Worm (Caenorhabditis elegans) whole organism, L4 larva: Measurements from ENCODE around the gene T11F9.10.
A peak's percentile ranks its signal among the peaks of the same experiment; 100 is the strongest.

ENCODE experiments used
- F37D6.2 ChIP-seq: sonication (generic microtip); optimal IDR thresholded peaks from 2 replicates; lab custom pipeline; 2016; ENCODE audit warnings: mild to moderate bottlenecking, missing genetic modification characterization, missing compliant biosample characterization
- R02D3.7 ChIP-seq: fragments of 150-350 bp; sonication (generic microtip); optimal IDR thresholded peaks from 3 replicates; lab custom pipeline; 2014; ENCODE audit warnings: missing biosample characterization, missing genetic modification characterization
- T26A8.4 ChIP-seq: fragments of 200-800 bp; sonication (Bioruptor generic); IDR thresholded peaks from 2 replicates; pipeline ENCODE4 v1.3.6; 2022; ENCODE audit warnings: missing genetic modification characterization, missing compliant biosample characterization
- Y48G9A.11 ChIP-seq: fragments of 200-800 bp; sonication (Bioruptor generic); IDR thresholded peaks from 2 replicates; pipeline ENCODE4 v1.3.6; 2022; ENCODE audit warnings: missing genetic modification reagents, missing genetic modification characterization, missing compliant biosample characterization
- aha-1 ChIP-seq: fragments of 150-350 bp; peaks from one replicate; lab custom pipeline; 2014; ENCODE audit warnings: missing biosample characterization, missing genetic modification characterization
- ama-1 ChIP-seq: fragments of 150-350 bp; optimal IDR thresholded peaks from 2 replicates; lab custom pipeline; 2014; ENCODE audit warnings: inconsistent platforms, mixed read lengths
- attf-4 ChIP-seq: sonication (generic microtip); optimal IDR thresholded peaks from 3 replicates; lab custom pipeline; 2017; ENCODE audit warnings: missing biosample characterization, missing genetic modification characterization
- ceh-28 ChIP-seq: fragments of 150-350 bp; optimal IDR thresholded peaks from 2 replicates; lab custom pipeline; 2014; ENCODE audit warnings: missing biosample characterization, missing genetic modification reagents, missing genetic modification characterization
- ceh-62 ChIP-seq: sonication (generic microtip); optimal IDR thresholded peaks from 2 replicates; lab custom pipeline; 2017; ENCODE audit warnings: missing biosample characterization, missing genetic modification characterization
- cey-2 ChIP-seq: sonication (generic microtip); optimal IDR thresholded peaks from 3 replicates; lab custom pipeline; 2017; ENCODE audit warnings: missing genetic modification characterization, mild to moderate bottlenecking, missing compliant biosample characterization, antibody characterized with exemption, borderline replicate concordance; ENCODE audit not compliant: insufficient read depth
- daf-19 ChIP-seq: fragments of 200-800 bp; sonication (Bioruptor generic); conservative IDR thresholded peaks from 2 replicates; pipeline ENCODE4 v1.3.6; 2022; ENCODE audit warnings: missing genetic modification characterization, missing compliant biosample characterization
- daf-8 ChIP-seq: fragments of 200-800 bp; sonication (Bioruptor generic); IDR thresholded peaks from 2 replicates; pipeline ENCODE4 v1.3.6; 2022; ENCODE audit warnings: missing genetic modification characterization, missing compliant biosample characterization
- dmd-9 ChIP-seq: fragments of 200-800 bp; sonication (Bioruptor generic); IDR thresholded peaks from 2 replicates; pipeline ENCODE4 v1.3.6; 2022; ENCODE audit warnings: missing genetic modification reagents, missing genetic modification characterization, missing compliant biosample characterization
- egl-43 ChIP-seq: fragments of 200-800 bp; sonication (Bioruptor generic); IDR thresholded peaks from 2 replicates; pipeline ENCODE4 v1.3.6; 2022; ENCODE audit warnings: missing genetic modification reagents, missing genetic modification characterization, missing compliant biosample characterization
- fkh-10 ChIP-seq: fragments of 150-350 bp; optimal IDR thresholded peaks from 2 replicates; lab custom pipeline; 2014; ENCODE audit warnings: missing biosample characterization, missing genetic modification reagents, missing genetic modification characterization
- hlh-11 ChIP-seq: fragments of 200-800 bp; sonication (Bioruptor generic); optimal IDR thresholded peaks from 2 replicates; lab custom pipeline; 2018; ENCODE audit warnings: mild to moderate bottlenecking, missing genetic modification characterization, missing compliant biosample characterization
- hlh-30 ChIP-seq: sonication (generic microtip); optimal IDR thresholded peaks from 2 replicates; lab custom pipeline; 2017; ENCODE audit warnings: antibody characterized with exemption, mild to moderate bottlenecking, missing genetic modification characterization, missing compliant biosample characterization; ENCODE audit not compliant: insufficient read depth
- hmg-1.1 ChIP-seq: fragments of 200-800 bp; sonication (Bioruptor generic); IDR thresholded peaks from 2 replicates; pipeline ENCODE4 v1.3.6; 2022; ENCODE audit warnings: missing genetic modification reagents, missing genetic modification characterization, missing compliant biosample characterization
- jun-1 ChIP-seq: fragments of 150-350 bp; optimal IDR thresholded peaks from 2 replicates; lab custom pipeline; 2014; ENCODE audit warnings: missing biosample characterization, missing genetic modification reagents, missing genetic modification characterization
- lim-7 ChIP-seq: fragments of 200-800 bp; sonication (Bioruptor generic); IDR thresholded peaks from 2 replicates; pipeline ENCODE4 v1.3.6; 2022; ENCODE audit warnings: missing genetic modification characterization, missing compliant biosample characterization
- lin-1 ChIP-seq: fragments of 200-800 bp; sonication (Bioruptor generic); IDR thresholded peaks from 2 replicates; pipeline ENCODE4 v1.3.6; 2022; ENCODE audit warnings: missing genetic modification reagents, missing genetic modification characterization, missing compliant biosample characterization
- lin-13 ChIP-seq: fragments of 150-350 bp; optimal IDR thresholded peaks from 2 replicates; lab custom pipeline; 2014; ENCODE audit warnings: missing biosample characterization, missing genetic modification reagents, missing genetic modification characterization
- lin-15B ChIP-seq: fragments of 150-350 bp; sonication (generic microtip); optimal IDR thresholded peaks from 3 replicates; lab custom pipeline; 2014; ENCODE audit warnings: missing biosample characterization, missing genetic modification characterization
- lin-29 ChIP-seq: fragments of 200-800 bp; sonication (Bioruptor generic); IDR thresholded peaks from 2 replicates; pipeline ENCODE4 v1.3.6; 2022; ENCODE audit warnings: missing genetic modification reagents, missing genetic modification characterization, missing compliant biosample characterization
- lin-39 ChIP-seq: fragments of 150-350 bp; optimal IDR thresholded peaks from 2 replicates; lab custom pipeline; 2014; ENCODE audit warnings: missing biosample characterization, missing genetic modification reagents, missing genetic modification characterization
- lsy-2 ChIP-seq, 2 experiments: fragments of 150-350 bp in 1 of 2; sonication (generic microtip) in 1 of 2; optimal IDR thresholded peaks; 2 replicates each; lab custom pipeline; 2014 to 2017; ENCODE audit warnings: missing biosample characterization in 2 of 2, missing genetic modification characterization in 2 of 2
- mdl-1 ChIP-seq, 2 experiments: fragments of 150-350 bp in 1 of 2; sonication (generic microtip) in 1 of 2; optimal IDR thresholded peaks; 2 replicates each; lab custom pipeline; 2014 to 2017; ENCODE audit warnings: missing biosample characterization in 2 of 2, missing genetic modification characterization in 2 of 2
- mxl-2 ChIP-seq: fragments of 200-800 bp; sonication (Bioruptor generic); conservative IDR thresholded peaks from 2 replicates; pipeline ENCODE4 v1.3.6; 2022; ENCODE audit warnings: missing genetic modification reagents, missing genetic modification characterization, missing compliant biosample characterization
- mxl-3 ChIP-seq: fragments of 200-800 bp; sonication (Bioruptor generic); optimal IDR thresholded peaks from 2 replicates; lab custom pipeline; 2018; ENCODE audit warnings: mild to moderate bottlenecking, missing genetic modification characterization, missing compliant biosample characterization
- nhr-10 ChIP-seq: fragments of 150-350 bp; optimal IDR thresholded peaks from 2 replicates; lab custom pipeline; 2014; ENCODE audit warnings: missing biosample characterization, missing genetic modification characterization
- nhr-237 ChIP-seq: sonication (generic microtip); optimal IDR thresholded peaks from 2 replicates; lab custom pipeline; 2017; ENCODE audit warnings: missing biosample characterization, missing genetic modification characterization
- nhr-41 ChIP-seq: fragments of 200-800 bp; sonication (Bioruptor generic); IDR thresholded peaks from 2 replicates; pipeline ENCODE4 v1.3.6; 2022; ENCODE audit warnings: missing genetic modification reagents, missing genetic modification characterization, missing compliant biosample characterization
- nhr-77 ChIP-seq: fragments of 150-350 bp; optimal IDR thresholded peaks from 2 replicates; lab custom pipeline; 2014; ENCODE audit warnings: missing biosample characterization, missing genetic modification characterization
- pqm-1 ChIP-seq: sonication (generic microtip); optimal IDR thresholded peaks from 2 replicates; lab custom pipeline; 2017; ENCODE audit warnings: missing biosample characterization, missing genetic modification characterization
- rbr-2 ChIP-seq: sonication (generic microtip); optimal IDR thresholded peaks from 2 replicates; lab custom pipeline; 2016; ENCODE audit warnings: missing genotype, missing genetic modification characterization, missing compliant biosample characterization
- sdz-12 ChIP-seq: fragments of 200-800 bp; sonication (Bioruptor generic); optimal IDR thresholded peaks from 2 replicates; lab custom pipeline; 2018; ENCODE audit warnings: mild to moderate bottlenecking, missing genetic modification characterization, missing compliant biosample characterization
- set-16 ChIP-seq: fragments of 200-800 bp; sonication (Bioruptor generic); IDR thresholded peaks from 2 replicates; pipeline ENCODE4 v1.3.6; 2022; ENCODE audit warnings: missing genetic modification reagents, missing genetic modification characterization, missing compliant biosample characterization
- unc-62 ChIP-seq, 3 experiments: fragments of 150-350 bp in 1 of 3; sonication (generic microtip); optimal IDR thresholded peaks in 2 of 3; peaks in 1 of 3; 1 replicate in 1 of 3; 2 replicates in 2 of 3; lab custom pipeline; 2014 to 2017; ENCODE audit warnings: missing biosample characterization in 3 of 3, missing genetic modification characterization in 3 of 3, missing genetic modification reagents in 3 of 3, missing genotype in 1 of 3
- vab-7 ChIP-seq: fragments of 200-800 bp; sonication (Bioruptor generic); IDR thresholded peaks from 2 replicates; pipeline ENCODE4 v1.3.6; 2022; ENCODE audit warnings: missing genetic modification reagents, missing genetic modification characterization, missing compliant biosample characterization
- zfp-3 ChIP-seq: fragments of 200-800 bp; sonication (Bioruptor generic); conservative IDR thresholded peaks from 2 replicates; pipeline ENCODE4 v1.3.6; 2022; ENCODE audit warnings: missing genetic modification reagents, missing genetic modification characterization, missing compliant biosample characterization
- zip-11 ChIP-seq: fragments of 200-800 bp; sonication (Bioruptor generic); IDR thresholded peaks from 2 replicates; pipeline ENCODE4 v1.3.6; 2022; ENCODE audit warnings: missing genetic modification characterization, missing compliant biosample characterization
- zip-2 ChIP-seq: fragments of 150-350 bp; optimal IDR thresholded peaks from 2 replicates; lab custom pipeline; 2014; ENCODE audit warnings: missing biosample characterization, missing genetic modification characterization
- ztf-7 ChIP-seq: fragments of 150-350 bp; optimal IDR thresholded peaks from 2 replicates; lab custom pipeline; 2014; ENCODE audit warnings: missing biosample characterization, missing genetic modification characterization

T11F9.10 gene

DNA sequence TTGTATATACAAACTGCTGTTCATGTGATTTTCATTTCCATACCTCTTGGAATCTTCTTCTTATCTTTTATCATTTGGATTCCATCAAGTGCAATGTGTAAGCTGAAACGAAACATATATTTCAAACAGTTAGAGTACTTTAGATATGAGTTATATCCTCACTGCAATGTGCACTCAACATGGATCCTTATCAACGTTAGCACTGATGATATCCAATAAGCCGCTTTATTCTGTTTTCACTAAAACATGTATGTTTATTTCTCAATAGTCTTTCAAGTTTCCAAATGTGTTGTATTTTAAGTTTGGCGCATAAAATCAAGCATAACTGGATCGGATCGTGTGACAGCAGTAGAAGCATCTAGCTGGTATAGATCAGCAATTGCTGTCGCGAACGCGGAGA lies at the start of gene T11F9.10:
Gene T11F9.10, plus strand, starts transcription at position 301 of the 400 bp plus-strand sequence.
- no peak for TF ChIP-seq Y48G9A.11
- TF ChIP-seq pqm-1 (tag; lab: Kevin White, UChicago): no peak
- no peak for TF ChIP-seq fkh-10 (GFP tag; lab: Kevin White, UChicago)
- TF ChIP-seq attf-4: no peak
- TF ChIP-seq ceh-28 (tag; lab: Kevin White, UChicago): no peak
- no peak for TF ChIP-seq nhr-41 (GFP tag; lab: Robert Waterston, UW)
- no peak for TF ChIP-seq zip-2 (tag; lab: Kevin White, UChicago)
- no peak for TF ChIP-seq vab-7 (GFP tag; lab: Robert Waterston, UW)
- no peak for TF ChIP-seq aha-1 (tag; lab: Kevin White, UChicago)
- TF ChIP-seq egl-43 (GFP tag; lab: Robert Waterston, UW): no peak
- no peak for TF ChIP-seq daf-19 (GFP tag; lab: Robert Waterston, UW)
- no peak for TF ChIP-seq F37D6.2 (tag; lab: Kevin White, UChicago)
- no peak for TF ChIP-seq lin-15B (tag; lab: Kevin White, UChicago)
- TF ChIP-seq zfp-3: no peak
- no peak for TF ChIP-seq lim-7 (GFP tag; lab: Robert Waterston, UW)
- no peak for TF ChIP-seq hmg-1.1 (GFP tag; lab: Robert Waterston, UW)

DNA sequence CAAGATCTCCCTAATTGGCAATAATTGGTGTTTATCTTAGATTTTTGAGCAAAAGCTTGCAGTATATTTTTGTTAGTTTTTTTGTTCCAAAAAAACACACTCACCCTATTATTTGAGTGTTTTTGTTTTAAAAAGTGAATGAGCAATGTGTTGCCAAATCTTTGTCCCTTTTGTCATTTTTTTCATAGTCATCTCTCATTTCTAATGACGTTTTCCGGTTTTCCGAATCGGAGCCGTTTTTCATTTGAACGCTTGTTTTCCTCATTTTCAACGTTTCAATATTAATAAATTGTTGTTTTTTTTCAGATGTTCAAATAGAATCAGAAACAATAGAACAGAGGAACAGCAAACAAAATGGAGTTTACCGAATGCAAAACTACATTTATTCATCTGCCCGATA lies 48.3 kb upstream of the T11F9.10 start, which contains the start of gene dmsr-1:
Gene dmsr-1, plus strand, starts transcription at position 301 of the 400 bp plus-strand sequence.
- TF ChIP-seq rbr-2 (tag; lab: Kevin White, UChicago) (no peak), zip-2 (tag; lab: Kevin White, UChicago) (no peak), mxl-3 (GFP tag; lab: Kevin White, UChicago) (no peak), ztf-7 (tag; lab: Kevin White, UChicago) (no peak), jun-1 (tag; lab: Kevin White, UChicago) (no peak), T26A8.4 (GFP tag; lab: Robert Waterston, UW) (no peak), daf-8 (no peak), lin-1 (no peak), ceh-62 (tag; lab: Kevin White, UChicago) (no peak), ceh-28 (tag; lab: Kevin White, UChicago) (no peak), sdz-12 (no peak), dmd-9 (GFP tag; lab: Robert Waterston, UW) (no peak), nhr-10 (tag; lab: Kevin White, UChicago) (no peak), cey-2 (no peak), aha-1 (tag; lab: Kevin White, UChicago) (no peak)

DNA sequence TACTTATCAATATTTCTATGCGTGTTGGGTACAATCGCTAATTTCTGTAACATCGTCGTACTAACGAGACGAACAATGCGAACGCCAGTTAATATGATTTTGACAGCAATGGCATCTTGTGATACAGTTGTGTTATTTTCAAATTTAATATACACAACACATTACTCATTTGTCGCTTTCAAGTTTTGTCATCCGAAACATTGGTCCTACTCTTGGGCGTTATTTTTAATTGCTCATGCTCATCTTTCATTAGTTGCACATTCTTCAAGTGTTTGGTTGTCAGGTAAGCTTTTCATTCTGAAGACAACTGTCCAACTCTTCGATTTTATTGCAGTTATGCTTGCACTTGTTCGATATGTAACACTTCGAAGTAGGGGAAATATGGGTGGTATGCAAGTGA lies 47.6 kb upstream of the T11F9.10 start:
- TF ChIP-seq unc-62 (GFP tag; optimal IDR thresholded peaks at IDR 0.05 in 1 of 2; lab: Kevin White, UChicago) (peak in 1 of 2 experiments; percentile 94), unc-62 (tag; optimal IDR thresholded peaks at IDR 0.05; lab: Kevin White, UChicago) (no peak), hlh-11 (tag; lab: Kevin White, UChicago) (no peak)

DNA sequence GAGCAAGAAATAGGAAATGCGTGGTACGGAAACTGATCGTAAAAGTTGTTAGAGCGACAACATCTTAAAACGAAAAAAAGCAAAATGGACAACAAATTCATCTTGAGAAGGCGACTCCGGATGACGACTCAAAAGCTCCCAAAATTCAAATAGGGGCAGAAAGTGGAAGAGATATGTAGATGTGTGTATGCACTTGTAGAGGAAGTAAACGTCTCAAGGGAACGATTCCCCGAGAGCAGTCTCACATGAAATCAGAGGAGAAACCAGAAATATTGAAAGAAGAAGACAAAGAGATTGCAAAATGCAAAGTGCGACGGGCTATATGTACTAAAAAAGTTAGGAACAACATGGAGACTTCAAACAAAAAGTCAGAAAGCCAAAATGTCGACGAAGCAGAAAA lies 43.3 kb upstream of the T11F9.10 start, which contains the start of gene F57B7.2:
Gene F57B7.2, minus strand, starts transcription at position 101 of the 400 bp plus-strand sequence.
- no peak for TF ChIP-seq lin-1
- TF ChIP-seq nhr-237: no peak
- TF ChIP-seq lsy-2 (tag; optimal IDR thresholded peaks at IDR 0.05; lab: Kevin White, UChicago): peak in 1 of 2 experiments; percentile 20
- TF ChIP-seq zip-11: no peak
- TF ChIP-seq, all 104 proteins: peak for 1

DNA sequence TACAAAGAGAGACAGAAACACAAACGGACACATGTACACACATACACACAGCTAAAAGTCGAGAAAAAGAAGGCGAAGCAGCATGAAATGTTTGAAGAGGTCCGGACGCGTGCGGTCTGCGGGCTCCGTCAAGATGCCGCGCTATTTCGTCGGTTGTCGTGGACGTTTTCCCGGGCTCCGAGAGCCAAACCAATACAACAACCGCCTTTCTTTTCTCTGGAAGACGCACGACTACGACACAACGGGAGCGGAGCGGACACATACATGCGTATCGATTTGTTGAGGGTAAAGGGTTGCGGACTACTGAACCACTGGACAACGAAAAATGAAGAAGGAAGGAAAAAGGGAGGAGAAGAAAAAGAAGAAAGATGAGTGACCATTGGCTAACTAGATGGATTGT lies 41.4 kb upstream of the T11F9.10 start:
- TF ChIP-seq ama-1 (no peak), attf-4 (no peak), lin-13 (GFP tag; lab: Kevin White, UChicago) (no peak), ceh-28 (tag; lab: Kevin White, UChicago) (peak; percentile 56), R02D3.7 (tag; lab: Kevin White, UChicago) (no peak), jun-1 (tag; lab: Kevin White, UChicago) (no peak), lin-39 (tag; lab: Kevin White, UChicago) (no peak), rbr-2 (tag; lab: Kevin White, UChicago) (peak; percentile 44), fkh-10 (GFP tag; lab: Kevin White, UChicago) (peak; percentile 72), nhr-77 (no peak), mxl-2 (GFP tag; lab: Robert Waterston, UW) (no peak), F37D6.2 (tag; lab: Kevin White, UChicago) (no peak), dmd-9 (GFP tag; lab: Robert Waterston, UW) (no peak), lim-7 (GFP tag; lab: Robert Waterston, UW) (no peak), hlh-11 (tag; lab: Kevin White, UChicago) (peak; percentile 5), aha-1 (tag; lab: Kevin White, UChicago) (peak; percentile 96), mdl-1 (tag; optimal IDR thresholded peaks at IDR 0.05; lab: Kevin White, UChicago) (peak in 1 of 2 experiments; percentile 56), set-16 (GFP tag; lab: Robert Waterston, UW) (peak; percentile 60; the same call in 1 of the 2 replicates), hlh-30 (tag; lab: Kevin White, UChicago) (peak; percentile 7), lin-29 (GFP tag; lab: Robert Waterston, UW) (no peak)
